Worm (Caenorhabditis elegans) whole organism, early embryonic: ENCODE measurements around the gene aptf-3.

Source experiments
- B0310.2 ChIP-seq: sonication (generic microtip); optimal IDR thresholded peaks from 2 replicates; lab custom pipeline; 2016; ENCODE audit warnings: mild to moderate bottlenecking, missing genetic modification characterization, missing compliant biosample characterization
- F13C5.2 ChIP-seq: sonication (generic microtip); optimal IDR thresholded peaks from 2 replicates; lab custom pipeline; 2017; ENCODE audit warnings: mild to moderate bottlenecking, missing genetic modification characterization, inconsistent platforms, missing compliant biosample characterization
- aly-1 ChIP-seq: sonication (generic microtip); optimal IDR thresholded peaks from 2 replicates; lab custom pipeline; 2016; ENCODE audit warnings: missing genetic modification characterization, missing compliant biosample characterization
- ama-1 ChIP-seq: fragments of 150-350 bp; optimal IDR thresholded peaks from 2 replicates; lab custom pipeline; 2014
- ceh-13 ChIP-seq: fragments of 200-800 bp; sonication (Bioruptor generic); optimal IDR thresholded peaks from 2 replicates; lab custom pipeline; 2018; ENCODE audit warnings: mild to moderate bottlenecking, missing genetic modification characterization, missing compliant biosample characterization
- ceh-36 ChIP-seq: sonication (generic microtip); optimal IDR thresholded peaks from 2 replicates; lab custom pipeline; 2016; ENCODE audit warnings: missing genetic modification characterization, inconsistent platforms, missing compliant biosample characterization
- ets-7 ChIP-seq: sonication (generic microtip); optimal IDR thresholded peaks from 2 replicates; lab custom pipeline; 2016; ENCODE audit warnings: missing genotype, missing genetic modification characterization, missing compliant biosample characterization
- flt-1 ChIP-seq: fragments of 200-800 bp; sonication (Bioruptor generic); IDR thresholded peaks from 2 replicates; pipeline ENCODE4 v1.3.6; 2022; ENCODE audit warnings: missing genetic modification characterization, missing compliant biosample characterization
- hmbx-1 ChIP-seq: sonication (generic microtip); optimal IDR thresholded peaks from 2 replicates; lab custom pipeline; 2016; ENCODE audit warnings: mild to moderate bottlenecking, missing genetic modification characterization, missing compliant biosample characterization
- hmg-4 ChIP-seq: fragments of 200-800 bp; sonication (Bioruptor generic); optimal IDR thresholded peaks from 2 replicates; lab custom pipeline; 2018; ENCODE audit warnings: mild to moderate bottlenecking, missing genetic modification characterization, missing compliant biosample characterization
- hnd-1 ChIP-seq: sonication (generic microtip); optimal IDR thresholded peaks from 2 replicates; lab custom pipeline; 2016; ENCODE audit warnings: missing genetic modification characterization, missing compliant biosample characterization
- pes-1 ChIP-seq: fragments of 200-800 bp; sonication (Bioruptor generic); IDR thresholded peaks from 2 replicates; pipeline ENCODE4 v1.3.6; 2022; ENCODE audit warnings: missing genetic modification reagents, missing genetic modification characterization, missing compliant biosample characterization
- scrt-1 ChIP-seq: fragments of 200-800 bp; sonication (Bioruptor generic); IDR thresholded peaks from 2 replicates; pipeline ENCODE4 v1.3.6; 2022; ENCODE audit warnings: missing genetic modification characterization, missing compliant biosample characterization
- sea-1 ChIP-seq: fragments of 200-800 bp; sonication (Bioruptor generic); conservative IDR thresholded peaks from 2 replicates; pipeline ENCODE4 v1.3.6; 2022; ENCODE audit warnings: missing genetic modification characterization, missing compliant biosample characterization
- tbx-11 ChIP-seq: fragments of 200-800 bp; sonication (Bioruptor generic); IDR thresholded peaks from 2 replicates; pipeline ENCODE4 v1.3.6; 2022; ENCODE audit warnings: missing genetic modification characterization, missing compliant biosample characterization
- tbx-37 ChIP-seq: fragments of 200-800 bp; sonication (Bioruptor generic); conservative IDR thresholded peaks from 2 replicates; pipeline ENCODE4 v1.3.6; 2022; ENCODE audit warnings: missing genetic modification reagents, missing genetic modification characterization, missing compliant biosample characterization
- tra-4 ChIP-seq: sonication (generic microtip); optimal IDR thresholded peaks from 2 replicates; lab custom pipeline; 2017; ENCODE audit warnings: missing genetic modification characterization, missing compliant biosample characterization

Gene aptf-3

DNA sequence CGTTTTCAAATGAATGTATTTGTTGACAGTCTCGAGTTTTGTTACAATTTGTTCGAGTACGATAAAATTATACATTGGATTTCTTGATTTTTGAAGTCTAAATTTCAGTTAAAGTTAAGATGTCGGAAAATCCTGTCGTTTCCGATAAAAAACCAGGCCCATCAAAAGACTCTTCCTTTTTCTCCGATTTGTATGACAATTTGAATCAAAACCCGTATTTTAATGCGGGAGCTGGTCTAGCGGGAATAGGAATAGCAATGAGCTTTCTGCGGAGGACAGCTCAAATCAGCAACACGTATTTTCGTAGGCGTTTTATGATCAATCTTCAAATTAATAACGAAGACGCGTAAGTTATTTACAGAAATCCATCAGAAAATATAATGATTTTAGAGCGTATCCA is 23.0 kb upstream of the aptf-3 start, which contains the start of gene bcs-1:
Gene bcs-1 (plus strand): TSS at position 109 of the 400 bp plus-strand sequence.
- TF ChIP-seq pes-1, result no peak
- TF ChIP-seq ceh-13 (GFP tag; lab: Kevin White, UChicago), result no peak
- TF ChIP-seq hmg-4 (GFP tag; lab: Kevin White, UChicago), result no peak
- no peak for TF ChIP-seq hmbx-1
- TF ChIP-seq F13C5.2 (tag; lab: Kevin White, UChicago), result no peak
- TF ChIP-seq flt-1 (GFP tag; lab: Robert Waterston, UW), result no peak
- no peak for TF ChIP-seq sea-1 (GFP tag; lab: Robert Waterston, UW)
- no peak for TF ChIP-seq B0310.2
- no peak for TF ChIP-seq hnd-1
- no peak for TF ChIP-seq tra-4
- TF ChIP-seq ets-7 (tag; lab: Kevin White, UChicago), result no peak
- no peak for TF ChIP-seq aly-1 (tag; lab: Kevin White, UChicago)
- no peak for TF ChIP-seq ama-1
- no peak for TF ChIP-seq scrt-1

DNA sequence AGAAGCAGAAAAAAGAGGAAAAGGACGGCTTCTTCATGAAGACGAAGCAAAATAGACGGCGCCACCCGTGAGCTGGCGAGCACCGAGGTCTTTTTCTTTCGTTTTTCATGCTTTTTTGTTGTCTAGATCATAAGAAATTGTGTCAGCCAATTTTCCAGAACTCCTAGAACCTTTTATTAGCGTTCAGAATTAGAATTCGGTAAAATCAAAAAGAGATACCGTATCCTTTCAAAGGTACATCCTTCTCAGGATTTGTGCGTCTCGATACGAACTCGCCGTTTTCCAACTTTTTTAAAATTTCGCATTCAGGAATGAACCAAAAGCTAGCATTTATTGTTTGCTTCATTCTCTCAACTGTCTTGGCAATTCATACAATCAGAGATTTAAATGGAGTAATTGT is 20.9 kb upstream of the aptf-3 start, which contains the start of gene F54C9.7:
Gene F54C9.7 (plus strand): TSS at position 301 of the 400 bp plus-strand sequence.
- TF ChIP-seq hnd-1, result no peak
- TF ChIP-seq F13C5.2 (tag; lab: Kevin White, UChicago), result no peak
- TF ChIP-seq ets-7 (tag; lab: Kevin White, UChicago), result no peak
- TF ChIP-seq aly-1 (tag; lab: Kevin White, UChicago), result no peak
- TF ChIP-seq ceh-36 (tag; lab: Kevin White, UChicago), result no peak
- no peak for TF ChIP-seq tbx-11 (GFP tag; lab: Robert Waterston, UW)
- no peak for TF ChIP-seq sea-1 (GFP tag; lab: Robert Waterston, UW)
- no peak for TF ChIP-seq scrt-1
- TF ChIP-seq ama-1, result no peak
- TF ChIP-seq tbx-37 (GFP tag; lab: Robert Waterston, UW), result no peak
- no peak for TF ChIP-seq tra-4
- TF ChIP-seq hmbx-1, result no peak
- TF ChIP-seq hmg-4 (GFP tag; lab: Kevin White, UChicago), result no peak
- TF ChIP-seq ceh-13 (GFP tag; lab: Kevin White, UChicago), result no peak
- no peak for TF ChIP-seq B0310.2
- no peak for TF ChIP-seq flt-1 (GFP tag; lab: Robert Waterston, UW)
- no peak for TF ChIP-seq pes-1

DNA sequence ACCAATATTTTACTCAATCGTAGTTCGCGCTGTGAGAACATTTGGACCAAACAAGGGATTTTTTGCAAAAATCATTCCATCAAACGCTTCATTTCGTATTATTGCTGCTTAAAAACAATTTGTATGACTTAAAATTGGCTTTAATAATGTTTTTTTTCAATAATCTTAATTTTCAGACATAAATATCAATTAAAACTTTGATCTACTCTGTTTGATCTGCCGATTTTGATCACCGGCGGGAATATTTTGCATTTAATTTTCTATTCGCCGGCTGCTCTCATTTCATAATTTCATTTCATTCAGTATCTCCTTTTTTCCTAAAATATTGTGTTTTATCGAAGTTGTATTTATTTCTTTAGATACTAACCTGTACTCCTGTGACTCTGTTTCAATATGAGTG is 18.8 kb upstream of the aptf-3 start, which contains the start of gene puf-5:
Gene puf-5 (plus strand): TSS at position 358 of the 400 bp plus-strand sequence.
- TF ChIP-seq F13C5.2 (tag; lab: Kevin White, UChicago), result no peak
- TF ChIP-seq tbx-37 (GFP tag; lab: Robert Waterston, UW), result no peak
- no peak for TF ChIP-seq pes-1
- TF ChIP-seq hnd-1, result no peak
- TF ChIP-seq hmg-4 (GFP tag; lab: Kevin White, UChicago), result no peak
- TF ChIP-seq ama-1, result no peak
- no peak for TF ChIP-seq aly-1 (tag; lab: Kevin White, UChicago)

DNA sequence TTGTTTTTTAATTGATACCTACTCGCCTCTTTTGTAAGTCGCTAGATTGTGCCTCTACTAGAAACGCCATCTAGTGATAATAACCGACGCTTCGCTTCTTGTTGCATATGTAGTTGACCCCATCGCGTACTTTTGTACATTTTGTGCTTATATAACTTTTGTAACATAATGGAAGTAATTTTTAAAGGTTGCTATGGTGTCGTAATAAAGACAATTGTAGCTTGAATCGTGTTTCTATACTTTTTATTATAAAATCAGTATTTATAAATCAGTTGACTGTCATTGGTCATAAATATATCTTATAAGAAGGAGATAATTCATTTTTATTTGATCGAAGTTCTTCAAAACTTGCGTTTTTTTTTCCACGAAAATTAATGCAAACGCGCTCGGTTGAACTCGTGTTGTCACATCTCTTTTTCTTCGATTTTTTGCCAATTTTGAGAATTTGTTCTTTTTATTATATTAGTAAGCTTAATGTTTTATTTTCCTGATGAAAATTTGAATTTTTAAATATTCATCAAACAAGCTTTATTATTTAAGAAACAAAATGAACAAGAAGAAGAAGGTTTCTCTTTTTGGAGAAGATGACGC is 16.4 kb upstream of the aptf-3 start, which contains the start of gene F54C9.9:
Gene F54C9.9 (plus strand): TSS at position 541 of the 591 bp plus-strand sequence.
- TF ChIP-seq ceh-36 (tag; lab: Kevin White, UChicago), result no peak
- TF ChIP-seq tra-4, result no peak
- TF ChIP-seq ets-7 (tag; lab: Kevin White, UChicago), result no peak
- TF ChIP-seq F13C5.2 (tag; lab: Kevin White, UChicago), result no peak
- TF ChIP-seq tbx-11 (GFP tag; lab: Robert Waterston, UW), result no peak
- no peak for TF ChIP-seq aly-1 (tag; lab: Kevin White, UChicago)
- TF ChIP-seq tbx-37 (GFP tag; lab: Robert Waterston, UW), result no peak

DNA sequence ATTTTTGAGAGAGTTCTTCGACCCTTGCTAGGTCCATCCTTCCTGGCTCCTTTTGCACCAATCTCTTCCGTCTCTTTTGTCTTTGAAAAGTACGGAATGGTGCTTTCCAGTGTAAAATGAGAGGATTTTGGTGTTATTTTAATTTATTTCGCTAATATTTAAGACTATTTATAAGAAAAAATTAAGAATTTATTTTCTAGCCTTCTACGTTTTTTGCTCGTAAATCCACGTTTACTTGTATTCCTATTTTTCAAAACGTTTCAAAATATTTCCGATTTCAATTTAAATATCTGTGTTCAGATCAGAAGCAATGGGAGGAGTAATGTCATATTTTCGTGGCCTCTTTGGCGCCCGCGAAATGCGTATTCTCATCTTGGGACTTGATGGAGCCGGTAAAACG is 12.3 kb upstream of the aptf-3 start, which contains the start of gene arl-1:
Gene arl-1 (plus strand): TSS at position 301 of the 400 bp plus-strand sequence.
- TF ChIP-seq hmbx-1, result no peak
- TF ChIP-seq B0310.2, result no peak
- no peak for TF ChIP-seq hmg-4 (GFP tag; lab: Kevin White, UChicago)
- TF ChIP-seq tra-4, result no peak
- no peak for TF ChIP-seq aly-1 (tag; lab: Kevin White, UChicago)
- TF ChIP-seq tbx-37 (GFP tag; lab: Robert Waterston, UW), result no peak
- TF ChIP-seq hnd-1, result no peak
- TF ChIP-seq tbx-11 (GFP tag; lab: Robert Waterston, UW), result no peak
- no peak for TF ChIP-seq F13C5.2 (tag; lab: Kevin White, UChicago)
- TF ChIP-seq flt-1 (GFP tag; lab: Robert Waterston, UW), result no peak
- no peak for TF ChIP-seq ceh-36 (tag; lab: Kevin White, UChicago)
- TF ChIP-seq ama-1, result no peak
- TF ChIP-seq ets-7 (tag; lab: Kevin White, UChicago), result no peak
- no peak for TF ChIP-seq pes-1
- TF ChIP-seq scrt-1, result no peak

DNA sequence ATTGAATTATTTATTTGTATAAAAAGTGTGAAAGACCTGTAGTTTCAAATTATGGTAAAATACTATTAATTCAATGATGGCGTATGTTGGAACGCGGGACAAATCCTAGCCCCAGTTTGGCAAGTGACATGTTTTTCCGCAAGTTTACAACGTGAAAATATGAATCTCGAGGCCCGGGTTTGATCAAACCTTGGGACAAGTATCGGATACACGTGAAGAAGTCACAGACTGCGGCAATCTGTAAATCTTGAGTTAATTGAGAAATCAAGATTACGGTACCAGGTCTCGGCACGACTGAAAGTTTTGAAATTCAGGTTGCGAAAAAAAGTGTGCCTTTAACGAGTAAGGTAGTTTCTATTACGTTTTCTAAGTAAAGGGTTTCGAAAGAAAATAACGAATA is 11.0 kb upstream of the aptf-3 start:
- TF ChIP-seq B0310.2 (no peak), ama-1 (peak; percentile 54), F13C5.2 (tag; lab: Kevin White, UChicago) (no peak)

DNA sequence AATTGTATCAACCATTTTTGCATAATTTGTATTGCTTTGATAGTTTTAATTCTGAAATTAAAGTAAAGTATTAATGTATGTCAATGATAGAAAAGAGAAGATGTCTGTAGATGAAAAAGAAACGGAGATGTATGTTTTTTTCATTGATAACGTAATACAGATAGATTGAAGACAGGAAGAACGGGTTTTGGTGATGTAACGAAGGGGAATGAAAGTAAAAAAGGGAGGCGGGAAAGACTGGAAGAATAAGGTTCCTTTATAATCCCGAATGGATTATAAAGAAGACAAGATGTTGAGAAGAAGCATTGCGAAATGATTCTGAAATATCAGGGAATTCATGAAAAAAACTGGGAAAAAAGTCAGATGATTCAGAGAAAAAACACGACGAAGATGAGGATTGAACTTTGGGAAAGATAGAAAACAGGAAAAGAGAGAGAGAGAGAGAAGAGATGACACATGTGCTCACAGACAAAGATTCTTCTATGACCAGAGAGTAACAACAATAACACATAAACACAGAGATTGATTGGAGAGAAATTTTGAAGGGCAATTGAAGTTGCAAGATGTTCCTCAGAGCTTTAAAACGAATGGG is 8.9 kb upstream of the aptf-3 start, which contains the start of gene F54C9.11:
Gene F54C9.11 (minus strand): TSS at position 51 of the 592 bp plus-strand sequence.
- TF ChIP-seq ceh-36 (tag; lab: Kevin White, UChicago) (no peak), tra-4 (no peak), ets-7 (tag; lab: Kevin White, UChicago) (no peak), hnd-1 (no peak), F13C5.2 (tag; lab: Kevin White, UChicago) (no peak), pes-1 (no peak), hmbx-1 (no peak), tbx-11 (GFP tag; lab: Robert Waterston, UW) (no peak), tbx-37 (GFP tag; lab: Robert Waterston, UW) (no peak), aly-1 (tag; lab: Kevin White, UChicago) (no peak), B0310.2 (no peak), scrt-1 (no peak), flt-1 (GFP tag; lab: Robert Waterston, UW) (no peak), ama-1 (no peak), sea-1 (GFP tag; lab: Robert Waterston, UW) (no peak), hmg-4 (GFP tag; lab: Kevin White, UChicago) (no peak), ceh-13 (GFP tag; lab: Kevin White, UChicago) (no peak)
